Fruit fly (Drosophila melanogaster) whole organism, embryonic: ENCODE measurements around the gene CG15160.

Experiments
- Abd-B ChIP-seq: fragments of 200-800 bp; sonication (Bioruptor generic); optimal IDR thresholded peaks from 2 replicates; lab custom pipeline; 2018; ENCODE audit warnings: missing biosample characterization, mild to moderate bottlenecking, missing genetic modification characterization, moderate library complexity
- Atf6 ChIP-seq: fragments of 200-800 bp; sonication (Bioruptor generic); IDR thresholded peaks from 2 replicates; pipeline ENCODE4 v1.3.6; 2022; ENCODE audit warnings: missing biosample characterization, missing genetic modification characterization
- CG11504 ChIP-seq: fragments of 200-800 bp; sonication (Bioruptor generic); optimal IDR thresholded peaks from 3 replicates; lab custom pipeline; 2019; ENCODE audit warnings: missing biosample characterization, mild to moderate bottlenecking, missing genetic modification characterization, moderate library complexity
- CG11560 ChIP-seq: fragments of 200-800 bp; sonication (Bioruptor generic); IDR thresholded peaks from 3 replicates; pipeline ENCODE4 v1.3.6; 2022; ENCODE audit warnings: missing biosample characterization, missing genetic modification characterization
- CG12104 ChIP-seq: fragments of 200-800 bp; sonication (Bioruptor generic); optimal IDR thresholded peaks from 3 replicates; lab custom pipeline; 2016; ENCODE audit warnings: missing biosample characterization, missing genetic modification characterization
- CG12769 ChIP-seq: fragments of 200-800 bp; sonication (Bioruptor generic); optimal IDR thresholded peaks from 2 replicates; lab custom pipeline; 2019; ENCODE audit warnings: missing biosample characterization, mild to moderate bottlenecking, missing genetic modification characterization, moderate library complexity
- CG16779 ChIP-seq: fragments of 200-800 bp; sonication (Bioruptor generic); IDR thresholded peaks from 2 replicates; pipeline ENCODE4 v1.3.6; 2022; ENCODE audit warnings: missing biosample characterization, missing genetic modification characterization
- CG17829 ChIP-seq: fragments of 200-800 bp; optimal IDR thresholded peaks from 2 replicates; lab custom pipeline; 2019; ENCODE audit warnings: missing biosample characterization, mild to moderate bottlenecking, missing genetic modification characterization, moderate library complexity
- CG2116 ChIP-seq: fragments of 200-800 bp; sonication (Bioruptor generic); optimal IDR thresholded peaks from 3 replicates; lab custom pipeline; 2018; ENCODE audit warnings: missing biosample characterization, mild to moderate bottlenecking, missing genetic modification characterization
- CG32767 ChIP-seq: fragments of 200-800 bp; sonication (Bioruptor generic); IDR thresholded peaks from 2 replicates; pipeline ENCODE4 v1.3.6; 2022; ENCODE audit warnings: missing biosample characterization, missing genetic modification characterization
- CG32772 ChIP-seq: fragments of 200-800 bp; sonication (Bioruptor generic); IDR thresholded peaks from 2 replicates; pipeline ENCODE4 v1.3.6; 2022; ENCODE audit warnings: missing biosample characterization, missing genetic modification characterization
- CG33557 ChIP-seq: fragments of 200-800 bp; sonication (Bioruptor generic); optimal IDR thresholded peaks from 2 replicates; lab custom pipeline; 2019; ENCODE audit warnings: missing biosample characterization, mild to moderate bottlenecking, missing genetic modification characterization, moderate library complexity
- CG3407 ChIP-seq: fragments of 200-800 bp; sonication (Bioruptor generic); optimal IDR thresholded peaks from 2 replicates; lab custom pipeline; 2018; ENCODE audit warnings: missing biosample characterization, mild to moderate bottlenecking, missing genetic modification characterization
- CG3838 ChIP-seq: fragments of 200-800 bp; sonication (Bioruptor generic); optimal IDR thresholded peaks from 3 replicates; lab custom pipeline; 2016; ENCODE audit warnings: missing biosample characterization, missing genetic modification characterization
- CG4404 ChIP-seq: fragments of 200-800 bp; sonication (Bioruptor generic); IDR thresholded peaks from 2 replicates; pipeline ENCODE4 v1.3.6; 2022; ENCODE audit warnings: missing biosample characterization, missing genetic modification characterization
- CG4617 ChIP-seq: fragments of 200-800 bp; sonication (Bioruptor generic); optimal IDR thresholded peaks from 3 replicates; lab custom pipeline; 2016; ENCODE audit warnings: missing biosample characterization, missing genetic modification characterization, borderline replicate concordance
- CG4854 ChIP-seq: fragments of 200-800 bp; sonication (Bioruptor generic); optimal IDR thresholded peaks from 2 replicates; lab custom pipeline; 2016; ENCODE audit warnings: missing biosample characterization, missing genetic modification characterization, inconsistent platforms
- CG9215 ChIP-seq: fragments of 200-800 bp; sonication (Bioruptor generic); IDR thresholded peaks from 2 replicates; pipeline ENCODE4 v1.3.6; 2022; ENCODE audit warnings: missing biosample characterization, missing genetic modification characterization
- CG9797 ChIP-seq: fragments of 200-800 bp; sonication (Bioruptor generic); optimal IDR thresholded peaks from 3 replicates; lab custom pipeline; 2018; ENCODE audit warnings: missing biosample characterization, mild to moderate bottlenecking, missing genetic modification characterization
- CTCF ChIP-seq: fragments of 200-800 bp; sonication (Bioruptor generic); optimal IDR thresholded peaks from 2 replicates; lab custom pipeline; 2017; ENCODE audit warnings: missing biosample characterization, mild to moderate bottlenecking, missing genetic modification characterization, moderate library complexity
- Dfd ChIP-seq, 2 experiments: fragments of >200 bp; optimal IDR thresholded peaks; 2 replicates each; lab custom pipeline; 2017; ENCODE audit warnings: missing biosample characterization in 2 of 2, missing genetic modification characterization in 2 of 2
- Drgx ChIP-seq: fragments of 200-800 bp; sonication (Bioruptor generic); IDR thresholded peaks from 2 replicates; pipeline ENCODE4 v1.3.6; 2022; ENCODE audit warnings: missing biosample characterization, missing genetic modification characterization
- GATAe ChIP-seq: fragments of 200-800 bp; sonication (Bioruptor generic); conservative IDR thresholded peaks from 2 replicates; pipeline ENCODE4 v1.3.6; 2022; ENCODE audit warnings: missing biosample characterization, missing genetic modification characterization
- Hmx ChIP-seq: fragments of 200-800 bp; sonication (Bioruptor generic); optimal IDR thresholded peaks from 2 replicates; lab custom pipeline; 2016; ENCODE audit warnings: missing biosample characterization, missing genetic modification characterization
- Hsf ChIP-seq: fragments of 200-800 bp; sonication (Bioruptor generic); optimal IDR thresholded peaks from 3 replicates; lab custom pipeline; 2016; ENCODE audit warnings: missing biosample characterization, missing genetic modification characterization
- Kr ChIP-seq: fragments of 200-800 bp; sonication (Bioruptor generic); optimal IDR thresholded peaks from 2 replicates; lab custom pipeline; 2017; ENCODE audit warnings: missing biosample characterization, mild to moderate bottlenecking, missing genetic modification characterization
- Max ChIP-seq: fragments of 200-800 bp; sonication (Bioruptor generic); optimal IDR thresholded peaks from 2 replicates; lab custom pipeline; 2016; ENCODE audit warnings: missing biosample characterization, mild to moderate bottlenecking, missing genetic modification characterization
- NC2β ChIP-seq: fragments of 200-800 bp; sonication (Bioruptor generic); optimal IDR thresholded peaks from 2 replicates; lab custom pipeline; 2016; ENCODE audit warnings: missing biosample characterization, missing genetic modification characterization
- Opbp ChIP-seq: fragments of 200-800 bp; sonication (Bioruptor generic); IDR thresholded peaks from 3 replicates; pipeline ENCODE4 v1.3.6; 2022; ENCODE audit warnings: missing biosample characterization, missing genetic modification characterization; ENCODE audit not compliant: partially characterized antibody
- Optix ChIP-seq: fragments of 200-800 bp; sonication (Bioruptor generic); IDR thresholded peaks from 3 replicates; pipeline ENCODE4 v1.3.6; 2022; ENCODE audit warnings: missing biosample characterization, missing genetic modification characterization
- Scr ChIP-seq: fragments of 200-800 bp; sonication (Bioruptor generic); IDR thresholded peaks from 2 replicates; pipeline ENCODE4 v1.3.6; 2022; ENCODE audit warnings: missing biosample characterization, missing genetic modification characterization; ENCODE audit not compliant: partially characterized antibody
- Sry-β ChIP-seq: fragments of 200-800 bp; sonication (Bioruptor generic); optimal IDR thresholded peaks from 2 replicates; lab custom pipeline; 2018; ENCODE audit warnings: missing biosample characterization, mild to moderate bottlenecking, missing genetic modification characterization, moderate library complexity
- Usf ChIP-seq: fragments of 200-800 bp; sonication (Bioruptor generic); optimal IDR thresholded peaks from 2 replicates; lab custom pipeline; 2017; ENCODE audit warnings: missing genotype, missing biosample characterization, missing genetic modification characterization
- ac ChIP-seq: fragments of 200-800 bp; sonication (Bioruptor generic); optimal IDR thresholded peaks from 3 replicates; lab custom pipeline; 2017; ENCODE audit warnings: missing biosample characterization, mild to moderate bottlenecking, missing genetic modification characterization
- ci ChIP-seq: fragments of 200-800 bp; sonication (Bioruptor generic); IDR thresholded peaks from 3 replicates; pipeline ENCODE4 v1.3.6; 2022; ENCODE audit warnings: missing biosample characterization, missing genetic modification characterization
- crol ChIP-seq: fragments of 200-800 bp; sonication (Bioruptor generic); IDR thresholded peaks from 2 replicates; pipeline ENCODE4 v1.3.6; 2022; ENCODE audit warnings: missing biosample characterization, missing genetic modification characterization
- danr ChIP-seq: fragments of 200-800 bp; sonication (Bioruptor generic); IDR thresholded peaks from 2 replicates; pipeline ENCODE4 v1.3.6; 2022; ENCODE audit warnings: missing biosample characterization, missing genetic modification characterization
- ewg ChIP-seq: fragments of 200-800 bp; sonication (Bioruptor generic); optimal IDR thresholded peaks from 3 replicates; lab custom pipeline; 2017; ENCODE audit warnings: mild to moderate bottlenecking, missing biosample characterization, missing genetic modification reagents, missing genetic modification characterization
- gsb-n ChIP-seq: fragments of 200-800 bp; sonication (Bioruptor generic); optimal IDR thresholded peaks from 3 replicates; lab custom pipeline; 2018; ENCODE audit warnings: missing biosample characterization, mild to moderate bottlenecking, missing genetic modification characterization
- hbn ChIP-seq: fragments of 200-800 bp; sonication (Bioruptor generic); IDR thresholded peaks from 2 replicates; pipeline ENCODE4 v1.3.6; 2022; ENCODE audit warnings: missing biosample characterization, missing genetic modification characterization; ENCODE audit not compliant: partially characterized antibody
- kay ChIP-seq: fragments of 200-800 bp; sonication (Bioruptor generic); optimal IDR thresholded peaks from 2 replicates; lab custom pipeline; 2016; ENCODE audit warnings: missing biosample characterization, missing genetic modification characterization
- knrl ChIP-seq: fragments of 200-800 bp; sonication (Bioruptor generic); IDR thresholded peaks from 3 replicates; pipeline ENCODE4 v1.3.6; 2022; ENCODE audit warnings: missing biosample characterization, missing genetic modification characterization; ENCODE audit not compliant: partially characterized antibody
- luna ChIP-seq: fragments of 200-800 bp; sonication (Bioruptor generic); optimal IDR thresholded peaks from 2 replicates; lab custom pipeline; 2016; ENCODE audit warnings: missing biosample characterization, missing genetic modification characterization
- mld ChIP-seq: fragments of 200-800 bp; sonication (Bioruptor generic); IDR thresholded peaks from 3 replicates; pipeline ENCODE4 v1.3.6; 2022; ENCODE audit warnings: missing biosample characterization, missing genetic modification characterization; ENCODE audit not compliant: partially characterized antibody
- pum ChIP-seq: fragments of 200-800 bp; sonication (Bioruptor generic); optimal IDR thresholded peaks from 2 replicates; lab custom pipeline; 2016; ENCODE audit warnings: missing biosample characterization, missing genetic modification characterization
- run ChIP-seq: fragments of 200-800 bp; sonication (Bioruptor generic); optimal IDR thresholded peaks from 3 replicates; lab custom pipeline; 2018; ENCODE audit warnings: missing biosample characterization, mild to moderate bottlenecking, missing genetic modification characterization
- sens-2 ChIP-seq: fragments of 200-800 bp; sonication (Bioruptor generic); IDR thresholded peaks from 2 replicates; pipeline ENCODE4 v1.3.6; 2022; ENCODE audit warnings: missing biosample characterization, missing genetic modification characterization
- slbo ChIP-seq: fragments of 200-800 bp; sonication (Bioruptor generic); IDR thresholded peaks from 2 replicates; pipeline ENCODE4 v1.3.6; 2022; ENCODE audit warnings: missing biosample characterization, missing genetic modification characterization
- so ChIP-seq: fragments of 200-800 bp; sonication (Bioruptor generic); IDR thresholded peaks from 3 replicates; pipeline ENCODE4 v1.3.6; 2022; ENCODE audit warnings: missing biosample characterization, missing genetic modification characterization
- stc ChIP-seq: fragments of 200-800 bp; sonication (Bioruptor generic); IDR thresholded peaks from 2 replicates; pipeline ENCODE4 v1.3.6; 2022; ENCODE audit warnings: missing biosample characterization, missing genetic modification characterization
- sug ChIP-seq: fragments of 200-800 bp; optimal IDR thresholded peaks from 2 replicates; lab custom pipeline; 2019; ENCODE audit warnings: missing biosample characterization, mild to moderate bottlenecking, missing genetic modification characterization, moderate library complexity
- zfh1 ChIP-seq: fragments of 200-800 bp; sonication (Bioruptor generic); IDR thresholded peaks from 3 replicates; pipeline ENCODE4 v1.3.6; 2022; ENCODE audit warnings: missing biosample characterization, missing genetic modification characterization

CG15160 gene

dm6 chr2L:18617003-18617402 is 26.3 kb downstream of the CG15160 start, which contains the start of gene MESR3 (continued):
- TF ChIP-seq CG16779 (GFP tag; lab: Robert Waterston, UW) = no peak
- TF ChIP-seq stc (GFP tag; lab: Robert Waterston, UW) = peak; percentile 82; the same call in 1 of the 2 replicates
- peak; percentile 47 for TF ChIP-seq CG32772 (GFP tag; lab: Robert Waterston, UW)
- no peak for TF ChIP-seq CG11560 (tag; lab: Robert Waterston, UW)
- TF ChIP-seq CG9215 (GFP tag; lab: Robert Waterston, UW) = no peak; the same call in 1 of the 2 replicates
- TF ChIP-seq Optix (GFP tag; lab: Robert Waterston, UW) = peak; percentile 54; the same call in 2 of the 3 replicates
- no peak for TF ChIP-seq CG9797 (GFP tag; lab: Kevin White, UChicago)
- TF ChIP-seq Scr = no peak; the same call in 1 of the 2 replicates
- peak; percentile 19 for TF ChIP-seq ewg (GFP tag; lab: Kevin White, UChicago)
- no peak for TF ChIP-seq CG3838 (GFP tag; lab: Kevin White, UChicago)
- TF ChIP-seq crol = no peak
- no peak for TF ChIP-seq hbn (GFP tag; lab: Robert Waterston, UW)
- no peak for TF ChIP-seq pum (GFP tag; lab: Kevin White, UChicago)
- peak; percentile 89 for TF ChIP-seq CG17829 (tag; lab: Kevin White, UChicago)
- TF ChIP-seq Abd-B (GFP tag; lab: Kevin White, UChicago) = no peak
- no peak for TF ChIP-seq sug (tag; lab: Kevin White, UChicago)
- TF ChIP-seq Hmx (GFP tag; lab: Kevin White, UChicago) = no peak
- TF ChIP-seq CG2116 (GFP tag; lab: Kevin White, UChicago) = peak; percentile 29
- TF ChIP-seq kay (GFP tag; lab: Kevin White, UChicago) = peak; percentile 25
- TF ChIP-seq run (tag; lab: Kevin White, UChicago) = peak; percentile 60
- TF ChIP-seq CG4617 (GFP tag; lab: Kevin White, UChicago) = no peak
- TF ChIP-seq CG4854 = no peak
- TF ChIP-seq gsb-n (tag; lab: Kevin White, UChicago) = no peak
- TF ChIP-seq CG12769 (tag; lab: Kevin White, UChicago) = no peak
- 0 out of 3 replicates have a peak, but pooled peaks have one; percentile 14 for TF ChIP-seq knrl (GFP tag; lab: Robert Waterston, UW)
- no peak for TF ChIP-seq luna
- no peak for TF ChIP-seq Kr
- TF ChIP-seq CG32767 (GFP tag; lab: Robert Waterston, UW) = peak; percentile 46; the same call in 1 of the 2 replicates
- peak; percentile 69 for TF ChIP-seq slbo (GFP tag; lab: Robert Waterston, UW)
- TF ChIP-seq CG33557 (GFP tag; lab: Kevin White, UChicago) = peak; percentile 17
- no peak for TF ChIP-seq CG4404 (GFP tag; lab: Robert Waterston, UW)
- peak; percentile 19 for TF ChIP-seq CG12104 (GFP tag; lab: Kevin White, UChicago)
- no peak for TF ChIP-seq CG3407 (GFP tag; lab: Kevin White, UChicago)
- TF ChIP-seq danr (GFP tag; lab: Robert Waterston, UW) = no peak
- TF ChIP-seq so (GFP tag; lab: Robert Waterston, UW) = peak; percentile 68
- no peak for TF ChIP-seq Dfd (GFP tag; optimal IDR thresholded peaks at IDR 0.05; lab: Kevin White, UChicago)
- TF ChIP-seq CG11504 = peak; percentile 85
- no peak for TF ChIP-seq sens-2 (GFP tag; lab: Robert Waterston, UW)
- no peak for TF ChIP-seq mld (GFP tag; lab: Robert Waterston, UW)
- no peak for TF ChIP-seq Max (GFP tag; lab: Kevin White, UChicago)
- no peak for TF ChIP-seq NC2β (GFP tag; lab: Kevin White, UChicago)
- peak; percentile 75 for TF ChIP-seq Atf6 (GFP tag; lab: Robert Waterston, UW)
- TF ChIP-seq Opbp (GFP tag; lab: Robert Waterston, UW) = 0 out of 3 replicates have a peak, but pooled peaks have one; percentile 46
- no peak for TF ChIP-seq Hsf (GFP tag; lab: Kevin White, UChicago)
- no peak for TF ChIP-seq Sry-β
- no peak for TF ChIP-seq CTCF (GFP tag; lab: Kevin White, UChicago)
- peak; percentile 80 for TF ChIP-seq Drgx (GFP tag; lab: Robert Waterston, UW)
- TF ChIP-seq GATAe (GFP tag; lab: Robert Waterston, UW) = no peak
- peak; percentile 19; the same call in 1 of the 3 replicates for TF ChIP-seq zfh1 (GFP tag; lab: Robert Waterston, UW)
- TF ChIP-seq Usf (GFP tag; lab: Kevin White, UChicago) = no peak
- no peak for TF ChIP-seq ac (GFP tag; lab: Kevin White, UChicago)
- TF ChIP-seq ci (GFP tag; lab: Robert Waterston, UW) = peak; percentile 85
